Fruit fly (Drosophila melanogaster) whole organism, embryonic: ENCODE data around the gene Agpat2.

Source experiments
- Asciz ChIP-seq: fragments of 200-800 bp; sonication (Bioruptor generic); optimal IDR thresholded peaks from 2 replicates; lab custom pipeline; 2017; ENCODE audit warnings: missing biosample characterization, mild to moderate bottlenecking, missing genetic modification characterization, missing genetic modification reagents
- BtbVII ChIP-seq: fragments of 200-800 bp; sonication (Bioruptor generic); optimal IDR thresholded peaks from 3 replicates; lab custom pipeline; 2017; ENCODE audit warnings: missing biosample characterization, mild to moderate bottlenecking, missing genetic modification characterization
- CG10209 ChIP-seq: fragments of 200-800 bp; sonication (Bioruptor generic); optimal IDR thresholded peaks from 3 replicates; lab custom pipeline; 2017; ENCODE audit warnings: missing biosample characterization, mild to moderate bottlenecking, missing genetic modification characterization, missing genetic modification reagents
- CG11085 ChIP-seq: fragments of 200-800 bp; sonication (Bioruptor generic); IDR thresholded peaks from 2 replicates; pipeline ENCODE4 v1.3.6; 2022; ENCODE audit warnings: missing biosample characterization, missing genetic modification characterization
- CG11504 ChIP-seq: fragments of 200-800 bp; sonication (Bioruptor generic); optimal IDR thresholded peaks from 3 replicates; lab custom pipeline; 2019; ENCODE audit warnings: missing biosample characterization, mild to moderate bottlenecking, missing genetic modification characterization, moderate library complexity
- CG15073 ChIP-seq: fragments of 200-800 bp; sonication (Bioruptor generic); optimal IDR thresholded peaks from 2 replicates; lab custom pipeline; 2016; ENCODE audit warnings: missing biosample characterization, missing genetic modification characterization
- CG1603 ChIP-seq: fragments of 200-800 bp; sonication (Bioruptor generic); optimal IDR thresholded peaks from 2 replicates; lab custom pipeline; 2019; ENCODE audit warnings: missing biosample characterization, mild to moderate bottlenecking, missing genetic modification characterization, moderate library complexity
- CG16863 ChIP-seq: fragments of 200-800 bp; sonication (Bioruptor generic); optimal IDR thresholded peaks from 3 replicates; lab custom pipeline; 2016; ENCODE audit warnings: missing biosample characterization, missing genetic modification characterization
- CG17385 ChIP-seq: fragments of 200-800 bp; sonication (Bioruptor generic); optimal IDR thresholded peaks from 3 replicates; lab custom pipeline; 2018; ENCODE audit warnings: missing biosample characterization, mild to moderate bottlenecking, missing genetic modification characterization
- CG17829 ChIP-seq: fragments of 200-800 bp; optimal IDR thresholded peaks from 2 replicates; lab custom pipeline; 2019; ENCODE audit warnings: missing biosample characterization, mild to moderate bottlenecking, missing genetic modification characterization, moderate library complexity
- CG18262 ChIP-seq: fragments of 200-800 bp; optimal IDR thresholded peaks from 3 replicates; lab custom pipeline; 2019; ENCODE audit warnings: missing biosample characterization, mild to moderate bottlenecking, missing genetic modification characterization, moderate library complexity
- CG1832 ChIP-seq: fragments of 200-800 bp; sonication (Bioruptor generic); optimal IDR thresholded peaks from 2 replicates; lab custom pipeline; 2017; ENCODE audit warnings: missing biosample characterization, mild to moderate bottlenecking, missing genetic modification characterization, inconsistent platforms
- CG18476 ChIP-seq: fragments of 200-800 bp; sonication (Bioruptor generic); optimal IDR thresholded peaks from 2 replicates; lab custom pipeline; 2016; ENCODE audit warnings: missing biosample characterization, mild to moderate bottlenecking, missing genetic modification characterization
- CG2199 ChIP-seq: fragments of 200-800 bp; sonication (Bioruptor generic); IDR thresholded peaks from 3 replicates; pipeline ENCODE4 v1.3.6; 2022; ENCODE audit warnings: missing biosample characterization, missing genetic modification characterization
- CG3281 ChIP-seq: fragments of 200-800 bp; sonication (Bioruptor generic); optimal IDR thresholded peaks from 3 replicates; lab custom pipeline; 2017; ENCODE audit warnings: missing biosample characterization, mild to moderate bottlenecking, missing genetic modification characterization
- CG33557 ChIP-seq: fragments of 200-800 bp; sonication (Bioruptor generic); optimal IDR thresholded peaks from 2 replicates; lab custom pipeline; 2019; ENCODE audit warnings: missing biosample characterization, mild to moderate bottlenecking, missing genetic modification characterization, moderate library complexity
- CG34422 ChIP-seq: fragments of 200-800 bp; sonication (Bioruptor generic); IDR thresholded peaks from 3 replicates; pipeline ENCODE4 v1.3.6; 2022; ENCODE audit warnings: missing biosample characterization, missing genetic modification characterization
- CG3995 ChIP-seq: fragments of 200-800 bp; sonication (Bioruptor generic); optimal IDR thresholded peaks from 3 replicates; lab custom pipeline; 2016; ENCODE audit warnings: missing biosample characterization, missing genetic modification characterization
- CG4282 ChIP-seq: fragments of 200-800 bp; sonication (Bioruptor generic); optimal IDR thresholded peaks from 2 replicates; lab custom pipeline; 2016; ENCODE audit warnings: missing biosample characterization, missing genetic modification characterization
- CG8089 ChIP-seq: fragments of 200-800 bp; sonication (Bioruptor generic); optimal IDR thresholded peaks from 3 replicates; lab custom pipeline; 2016; ENCODE audit warnings: missing biosample characterization, missing genetic modification characterization
- CG8924 ChIP-seq: fragments of 200-800 bp; optimal IDR thresholded peaks from 3 replicates; lab custom pipeline; 2019; ENCODE audit warnings: missing biosample characterization, mild to moderate bottlenecking, missing genetic modification characterization, moderate library complexity
- Deaf1 ChIP-seq: fragments of 200-800 bp; optimal IDR thresholded peaks from 3 replicates; lab custom pipeline; 2019; ENCODE audit warnings: missing biosample characterization, mild to moderate bottlenecking, missing genetic modification characterization, moderate library complexity
- Fer1 ChIP-seq: fragments of 200-800 bp; sonication (Bioruptor generic); optimal IDR thresholded peaks from 2 replicates; lab custom pipeline; 2017; ENCODE audit warnings: missing biosample characterization, mild to moderate bottlenecking, missing genetic modification characterization
- Gug ChIP-seq: fragments of 200-800 bp; sonication (Bioruptor generic); IDR thresholded peaks from 4 replicates; pipeline ENCODE4 v1.3.6; 2022; ENCODE audit warnings: missing biosample characterization, missing genetic modification characterization
- H15 ChIP-seq: fragments of 200-800 bp; sonication (Bioruptor generic); IDR thresholded peaks from 3 replicates; pipeline ENCODE4 v1.3.6; 2022; ENCODE audit warnings: missing biosample characterization, missing genetic modification characterization
- Hr51 ChIP-seq, 2 experiments: fragments of 200-800 bp; sonication (Bioruptor generic); optimal IDR thresholded peaks; 2 replicates in 1 of 2; 3 replicates in 1 of 2; lab custom pipeline; 2016 to 2018; ENCODE audit warnings: missing biosample characterization in 2 of 2, missing genetic modification characterization in 2 of 2, mild to moderate bottlenecking in 1 of 2, moderate library complexity in 1 of 2
- Hsf ChIP-seq: fragments of 200-800 bp; sonication (Bioruptor generic); optimal IDR thresholded peaks from 3 replicates; lab custom pipeline; 2016; ENCODE audit warnings: missing biosample characterization, missing genetic modification characterization
- Neu2 ChIP-seq: fragments of 200-800 bp; sonication (Bioruptor generic); optimal IDR thresholded peaks from 3 replicates; lab custom pipeline; 2016; ENCODE audit warnings: missing biosample characterization, missing genetic modification characterization, borderline replicate concordance
- Rfx ChIP-seq: fragments of 200-800 bp; sonication (Bioruptor generic); IDR thresholded peaks from 2 replicates; pipeline ENCODE4 v1.3.6; 2022; ENCODE audit warnings: missing biosample characterization, missing genetic modification characterization
- Rx ChIP-seq: fragments of 200-800 bp; sonication (Bioruptor generic); IDR thresholded peaks from 2 replicates; pipeline ENCODE4 v1.3.6; 2022; ENCODE audit warnings: missing biosample characterization, missing genetic modification characterization
- Sry-δ ChIP-seq: fragments of 200-800 bp; sonication (Bioruptor generic); optimal IDR thresholded peaks from 2 replicates; lab custom pipeline; 2016; ENCODE audit warnings: missing biosample characterization, missing genetic modification characterization
- az2 ChIP-seq: fragments of 200-800 bp; sonication (Bioruptor generic); optimal IDR thresholded peaks from 3 replicates; lab custom pipeline; 2016; ENCODE audit warnings: missing biosample characterization, missing genetic modification characterization
- dmrt99B ChIP-seq: fragments of 200-800 bp; sonication (Bioruptor generic); optimal IDR thresholded peaks from 2 replicates; lab custom pipeline; 2018; ENCODE audit warnings: missing biosample characterization, mild to moderate bottlenecking, missing genetic modification characterization, moderate library complexity
- en ChIP-seq: fragments of 200-800 bp; sonication (Bioruptor generic); optimal IDR thresholded peaks from 2 replicates; lab custom pipeline; 2016; ENCODE audit warnings: missing biosample characterization, missing genetic modification characterization
- fd3F ChIP-seq: fragments of 200-800 bp; sonication (Bioruptor generic); optimal IDR thresholded peaks from 2 replicates; lab custom pipeline; 2018; ENCODE audit warnings: missing biosample characterization, mild to moderate bottlenecking, missing genetic modification characterization, moderate library complexity
- fru ChIP-seq: fragments of >200 bp; optimal IDR thresholded peaks from 2 replicates; lab custom pipeline; 2017
- ftz-f1 ChIP-seq: fragments of 200-800 bp; sonication (Bioruptor generic); optimal IDR thresholded peaks from 2 replicates; lab custom pipeline; 2016; ENCODE audit warnings: missing biosample characterization, missing genetic modification characterization
- hb ChIP-seq: fragments of 200-800 bp; sonication (Bioruptor generic); IDR thresholded peaks from 3 replicates; pipeline ENCODE4 v1.3.6; 2022; ENCODE audit warnings: missing biosample characterization, missing genetic modification characterization; ENCODE audit not compliant: partially characterized antibody
- hth ChIP-seq: fragments of >200 bp; optimal IDR thresholded peaks from 2 replicates; lab custom pipeline; 2017; ENCODE audit warnings: inconsistent platforms
- jigr1 ChIP-seq: fragments of 200-800 bp; sonication (Bioruptor generic); IDR thresholded peaks from 3 replicates; pipeline ENCODE4 v1.3.6; 2022; ENCODE audit warnings: missing biosample characterization, missing genetic modification characterization
- jing ChIP-seq: fragments of 200-800 bp; sonication (Bioruptor generic); optimal IDR thresholded peaks from 2 replicates; lab custom pipeline; 2018; ENCODE audit warnings: missing biosample characterization, mild to moderate bottlenecking, missing genetic modification characterization
- kay ChIP-seq: fragments of 200-800 bp; sonication (Bioruptor generic); optimal IDR thresholded peaks from 2 replicates; lab custom pipeline; 2016; ENCODE audit warnings: missing biosample characterization, missing genetic modification characterization
- klu ChIP-seq: fragments of 200-800 bp; sonication (Bioruptor generic); IDR thresholded peaks from 2 replicates; pipeline ENCODE4 v1.3.6; 2022; ENCODE audit warnings: missing biosample characterization, missing genetic modification characterization
- lbe ChIP-seq: fragments of 200-800 bp; sonication (Bioruptor generic); optimal IDR thresholded peaks from 2 replicates; lab custom pipeline; 2016; ENCODE audit warnings: missing biosample characterization, mild to moderate bottlenecking, missing genetic modification characterization
- onecut ChIP-seq: fragments of 200-800 bp; sonication (Bioruptor generic); IDR thresholded peaks from 2 replicates; pipeline ENCODE4 v1.3.6; 2022; ENCODE audit warnings: missing biosample characterization, missing genetic modification characterization
- p53 ChIP-seq: fragments of 200-800 bp; sonication (Bioruptor generic); optimal IDR thresholded peaks from 2 replicates; lab custom pipeline; 2016; ENCODE audit warnings: missing biosample characterization, missing genetic modification characterization
- pb ChIP-seq: fragments of 200-800 bp; sonication (Bioruptor generic); optimal IDR thresholded peaks from 3 replicates; lab custom pipeline; 2016; ENCODE audit warnings: missing biosample characterization, missing genetic modification characterization
- pita ChIP-seq: fragments of 200-800 bp; sonication (Bioruptor generic); optimal IDR thresholded peaks from 2 replicates; lab custom pipeline; 2017; ENCODE audit warnings: missing biosample characterization, mild to moderate bottlenecking, missing genetic modification characterization
- psq ChIP-seq: fragments of 200-800 bp; sonication (Bioruptor generic); optimal IDR thresholded peaks from 2 replicates; lab custom pipeline; 2017; ENCODE audit warnings: missing biosample characterization, missing genetic modification characterization
- sc ChIP-seq, 3 experiments: fragments of >200 bp in 2 of 3; fragments of 200-800 bp in 1 of 3; sonication (Bioruptor generic) in 1 of 3; optimal IDR thresholded peaks; 2 replicates in 2 of 3; 3 replicates in 1 of 3; lab custom pipeline; 2017; ENCODE audit warnings: mild to moderate bottlenecking in 1 of 3, missing biosample characterization in 1 of 3, missing genetic modification characterization in 1 of 3, missing genetic modification reagents in 1 of 3
- yki ChIP-seq: fragments of >200 bp; optimal IDR thresholded peaks from 3 replicates; lab custom pipeline; 2018
- zen2 ChIP-seq: fragments of 200-800 bp; sonication (Bioruptor generic); IDR thresholded peaks from 3 replicates; pipeline ENCODE4 v1.3.6; 2022; ENCODE audit warnings: missing biosample characterization, missing genetic modification characterization; ENCODE audit not compliant: partially characterized antibody

Gene Agpat2

DNA sequence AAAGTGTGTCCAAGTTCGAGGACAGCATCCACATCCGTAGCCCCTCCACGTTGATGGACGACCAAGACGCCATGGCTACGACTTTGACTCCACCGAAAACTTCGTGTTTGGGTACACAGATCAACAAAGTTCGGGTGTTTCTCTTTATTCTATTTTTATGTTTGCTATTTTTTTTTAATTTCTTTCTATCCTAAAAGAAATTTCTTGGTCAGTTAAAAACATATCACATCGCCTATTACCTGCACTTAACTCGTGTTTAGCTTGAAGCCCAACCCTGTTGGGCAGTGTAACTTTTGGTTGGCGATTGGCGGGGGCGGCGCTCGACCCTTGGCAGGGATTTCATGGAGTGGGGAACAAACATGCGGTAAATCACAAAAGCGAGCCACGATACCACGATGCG is 9.7 kb upstream of the Agpat2 start (continued):
- TF ChIP-seq hth: no peak
- TF ChIP-seq az2: peak; percentile 21
- TF ChIP-seq CG8089: no peak
- TF ChIP-seq Fer1 (GFP tag; lab: Kevin White, UChicago): no peak
- no peak for TF ChIP-seq CG11085 (GFP tag; lab: Robert Waterston, UW)
- TF ChIP-seq CG34422 (GFP tag; lab: Robert Waterston, UW): peak; percentile 59; the same call in 2 of the 3 replicates
- no peak for TF ChIP-seq Rx (GFP tag; lab: Robert Waterston, UW)
- TF ChIP-seq Hsf (GFP tag; lab: Kevin White, UChicago): peak; percentile 23
- no peak for TF ChIP-seq CG15073
- TF ChIP-seq CG17385 (GFP tag; lab: Kevin White, UChicago): peak; percentile 23
- TF ChIP-seq H15: peak; percentile 65; the same call in 2 of the 3 replicates
- TF ChIP-seq yki (lab: Kevin White, UChicago): no peak
- TF ChIP-seq CG3281: peak; percentile 45
- 0 out of 2 replicates have a peak, but pooled peaks have one; percentile 6 for TF ChIP-seq onecut
- TF ChIP-seq Asciz (GFP tag; lab: Kevin White, UChicago): peak; percentile 13
- no peak for TF ChIP-seq en
- TF ChIP-seq Sry-δ: no peak
- TF ChIP-seq pita (GFP tag; lab: Kevin White, UChicago): no peak
- peak; percentile 22 for TF ChIP-seq CG8924 (tag; lab: Kevin White, UChicago)
- TF ChIP-seq CG33557 (GFP tag; lab: Kevin White, UChicago): peak; percentile 33
- TF ChIP-seq jigr1 (GFP tag; lab: Robert Waterston, UW): no peak
- TF ChIP-seq CG18262 (tag; lab: Kevin White, UChicago): peak; percentile 59
- peak; percentile 27 to 65 for TF ChIP-seq Hr51 (GFP tag; optimal IDR thresholded peaks at IDR 0.05; lab: Kevin White, UChicago)
- TF ChIP-seq ftz-f1 (GFP tag; lab: Kevin White, UChicago): no peak
- TF ChIP-seq p53 (GFP tag; lab: Kevin White, UChicago): no peak
- peak; percentile 58; the same call in 1 of the 3 replicates for TF ChIP-seq CG2199 (GFP tag; lab: Robert Waterston, UW)
- TF ChIP-seq sc (optimal IDR thresholded peaks at IDR 0.05; lab: Kevin White, UChicago): no peak
- no peak for TF ChIP-seq sc (GFP tag; optimal IDR thresholded peaks at IDR 0.05; lab: Kevin White, UChicago)
- TF ChIP-seq kay (GFP tag; lab: Kevin White, UChicago): no peak
- peak; percentile 10 for TF ChIP-seq CG18476 (GFP tag; lab: Kevin White, UChicago)
- peak; percentile 51 for TF ChIP-seq CG17829 (tag; lab: Kevin White, UChicago)
- peak; percentile 18 for TF ChIP-seq jing
- TF ChIP-seq CG10209 (GFP tag; lab: Kevin White, UChicago): peak; percentile 25
- no peak for TF ChIP-seq CG16863 (GFP tag; lab: Kevin White, UChicago)
- no peak for TF ChIP-seq Deaf1
- TF ChIP-seq pb (GFP tag; lab: Kevin White, UChicago): no peak
- TF ChIP-seq lbe (GFP tag; lab: Kevin White, UChicago): peak; percentile 6
- TF ChIP-seq zen2 (GFP tag; lab: Robert Waterston, UW): no peak
- TF ChIP-seq hb: no peak
- TF ChIP-seq CG1832 (GFP tag; lab: Kevin White, UChicago): no peak
- TF ChIP-seq fru (lab: Kevin White, UChicago): no peak
- TF ChIP-seq BtbVII (GFP tag; lab: Kevin White, UChicago): peak; percentile 41
- TF ChIP-seq CG4282 (GFP tag; lab: Kevin White, UChicago): no peak
- TF ChIP-seq klu (GFP tag; lab: Robert Waterston, UW): peak; percentile 45; the same call in 1 of the 2 replicates
- no peak for TF ChIP-seq Neu2 (GFP tag; lab: Kevin White, UChicago)
- peak; percentile 71 for TF ChIP-seq Gug (GFP tag; lab: Robert Waterston, UW)
- TF ChIP-seq fd3F: peak; percentile 15
- TF ChIP-seq CG11504: peak; percentile 42
- TF ChIP-seq psq (GFP tag; lab: Kevin White, UChicago): no peak
- peak; percentile 61 for TF ChIP-seq Rfx
- TF ChIP-seq CG1603 (tag; lab: Kevin White, UChicago): peak; percentile 11
- peak; percentile 64 for TF ChIP-seq dmrt99B (tag; lab: Kevin White, UChicago)
- TF ChIP-seq CG3995 (GFP tag; lab: Kevin White, UChicago): no peak
